Worm (Caenorhabditis elegans) whole organism, L3 larva: Measurements from ENCODE around the gene Y53C12A.11.

Experiments
- R02D3.7 ChIP-seq: fragments of 150-350 bp; optimal IDR thresholded peaks from 2 replicates; lab custom pipeline; 2014; ENCODE audit warnings: missing biosample characterization, missing genetic modification characterization
- ZK546.5 ChIP-seq: sonication (generic microtip); optimal IDR thresholded peaks from 2 replicates; lab custom pipeline; 2017; ENCODE audit warnings: missing biosample characterization, missing genetic modification characterization
- aly-2 ChIP-seq: fragments of 150-350 bp; optimal IDR thresholded peaks from 2 replicates; lab custom pipeline; 2014; ENCODE audit warnings: missing biosample characterization, missing genetic modification characterization
- ama-1 ChIP-seq: fragments of 150-350 bp; optimal IDR thresholded peaks from 2 replicates; lab custom pipeline; 2018
- ceh-16 ChIP-seq: sonication (generic microtip); optimal IDR thresholded peaks from 2 replicates; lab custom pipeline; 2017; ENCODE audit warnings: missing biosample characterization, missing genetic modification characterization
- ceh-28 ChIP-seq: fragments of 150-350 bp; optimal IDR thresholded peaks from 2 replicates; lab custom pipeline; 2014; ENCODE audit warnings: missing biosample characterization, missing genetic modification reagents, missing genetic modification characterization
- ceh-82 ChIP-seq: fragments of 150-350 bp; optimal IDR thresholded peaks from 2 replicates; lab custom pipeline; 2014; ENCODE audit warnings: missing biosample characterization, missing genetic modification characterization
- ceh-9 ChIP-seq: sonication (generic microtip); optimal IDR thresholded peaks from 2 replicates; lab custom pipeline; 2018; ENCODE audit warnings: missing biosample characterization, missing genetic modification characterization
- daf-12 ChIP-seq: fragments of 150-350 bp; optimal IDR thresholded peaks from 2 replicates; lab custom pipeline; 2014; ENCODE audit warnings: missing biosample characterization, missing genetic modification reagents, missing genetic modification characterization
- egl-27 ChIP-seq: sonication (generic microtip); optimal IDR thresholded peaks from 4 replicates; lab custom pipeline; 2017; ENCODE audit warnings: missing biosample characterization, missing genetic modification reagents, missing genetic modification characterization
- egl-5 ChIP-seq: fragments of 150-350 bp; optimal IDR thresholded peaks from 2 replicates; lab custom pipeline; 2017; ENCODE audit warnings: missing biosample characterization, missing genetic modification reagents, missing genetic modification characterization, inconsistent platforms
- elt-1 ChIP-seq: fragments of 150-350 bp; optimal IDR thresholded peaks from 2 replicates; lab custom pipeline; 2014; ENCODE audit warnings: missing biosample characterization, missing genetic modification characterization
- elt-2 ChIP-seq: sonication (generic microtip); optimal IDR thresholded peaks from 2 replicates; lab custom pipeline; 2016; ENCODE audit warnings: missing genetic modification reagents, mild to moderate bottlenecking, missing genetic modification characterization, missing compliant biosample characterization
- elt-3 ChIP-seq, 3 experiments: fragments of 150-350 bp in 1 of 3; sonication (generic microtip) in 2 of 3; optimal IDR thresholded peaks; 2 replicates in 2 of 3; 4 replicates in 1 of 3; lab custom pipeline; 2014 to 2017; ENCODE audit warnings: missing biosample characterization in 3 of 3, missing genetic modification characterization in 3 of 3
- eor-1 ChIP-seq, 2 experiments: fragments of 150-350 bp; optimal IDR thresholded peaks; 2 replicates each; lab custom pipeline; 2014 to 2018; ENCODE audit warnings: missing biosample characterization in 2 of 2, missing genetic modification characterization in 2 of 2
- fkh-10 ChIP-seq: sonication (generic microtip); optimal IDR thresholded peaks from 2 replicates; lab custom pipeline; 2017; ENCODE audit warnings: missing biosample characterization, missing genetic modification reagents, missing genetic modification characterization
- fkh-2 ChIP-seq: fragments of 150-350 bp; optimal IDR thresholded peaks from 2 replicates; lab custom pipeline; 2014; ENCODE audit warnings: missing biosample characterization, missing genetic modification reagents, missing genetic modification characterization
- fos-1 ChIP-seq: fragments of 150-350 bp; optimal IDR thresholded peaks from 2 replicates; lab custom pipeline; 2014; ENCODE audit warnings: missing biosample characterization, missing genetic modification characterization
- hmg-11 ChIP-seq: sonication (generic microtip); optimal IDR thresholded peaks from 2 replicates; lab custom pipeline; 2016; ENCODE audit warnings: missing genetic modification characterization, missing compliant biosample characterization
- jun-1 ChIP-seq: fragments of 150-350 bp; optimal IDR thresholded peaks from 2 replicates; lab custom pipeline; 2014; ENCODE audit warnings: missing biosample characterization, missing genetic modification reagents, missing genetic modification characterization
- lin-15B ChIP-seq: fragments of 150-350 bp; optimal IDR thresholded peaks from 2 replicates; lab custom pipeline; 2014; ENCODE audit warnings: missing biosample characterization, missing genetic modification characterization
- lin-39 ChIP-seq: fragments of 150-350 bp; optimal IDR thresholded peaks from 2 replicates; lab custom pipeline; 2018; ENCODE audit warnings: missing biosample characterization, missing genetic modification reagents, missing genetic modification characterization
- lsy-12 ChIP-seq: sonication (generic microtip); optimal IDR thresholded peaks from 2 replicates; lab custom pipeline; 2016; ENCODE audit warnings: mild to moderate bottlenecking, missing genetic modification characterization, missing compliant biosample characterization
- mdl-1 ChIP-seq: fragments of 150-350 bp; optimal IDR thresholded peaks from 2 replicates; lab custom pipeline; 2014; ENCODE audit warnings: missing biosample characterization, missing genetic modification characterization
- mml-1 ChIP-seq: fragments of 150-350 bp; sonication (generic microtip); optimal IDR thresholded peaks from 3 replicates; lab custom pipeline; 2014; ENCODE audit warnings: missing biosample characterization, missing genetic modification characterization
- nfya-1 ChIP-seq: sonication (generic microtip); optimal IDR thresholded peaks from 2 replicates; lab custom pipeline; 2017; ENCODE audit warnings: missing genetic modification characterization, mild to moderate bottlenecking, missing compliant biosample characterization, antibody characterized with exemption, moderate library complexity; ENCODE audit not compliant: insufficient read depth
- nhr-11 ChIP-seq: fragments of 150-350 bp; optimal IDR thresholded peaks from 2 replicates; lab custom pipeline; 2014; ENCODE audit warnings: missing biosample characterization, missing genetic modification characterization
- nhr-12 ChIP-seq: fragments of 150-350 bp; optimal IDR thresholded peaks from 2 replicates; lab custom pipeline; 2014; ENCODE audit warnings: missing biosample characterization, missing genetic modification characterization
- nhr-23 ChIP-seq: fragments of 150-350 bp; optimal IDR thresholded peaks from 2 replicates; lab custom pipeline; 2014; ENCODE audit warnings: missing biosample characterization, missing genetic modification reagents, missing genetic modification characterization
- nhr-237 ChIP-seq: fragments of 150-350 bp; optimal IDR thresholded peaks from 2 replicates; lab custom pipeline; 2014; ENCODE audit warnings: missing biosample characterization, missing genetic modification characterization
- nhr-25 ChIP-seq: sonication (generic microtip); optimal IDR thresholded peaks from 2 replicates; lab custom pipeline; 2017; ENCODE audit warnings: missing biosample characterization, missing genetic modification characterization
- nhr-28 ChIP-seq: fragments of 150-350 bp; optimal IDR thresholded peaks from 2 replicates; lab custom pipeline; 2014; ENCODE audit warnings: missing biosample characterization, missing genetic modification characterization
- nhr-43 ChIP-seq: sonication (generic microtip); optimal IDR thresholded peaks from 2 replicates; lab custom pipeline; 2016; ENCODE audit warnings: mild to moderate bottlenecking, missing genetic modification characterization, missing compliant biosample characterization; ENCODE audit not compliant: poor library complexity, severe bottlenecking
- nhr-67 ChIP-seq: fragments of 150-350 bp; optimal IDR thresholded peaks from 2 replicates; lab custom pipeline; 2014; ENCODE audit warnings: missing biosample characterization, missing genetic modification characterization
- nhr-76 ChIP-seq: fragments of 150-350 bp; sonication (generic microtip); optimal IDR thresholded peaks from 5 replicates; lab custom pipeline; 2014; ENCODE audit warnings: missing biosample characterization, missing genetic modification characterization
- nhr-77 ChIP-seq: fragments of 150-350 bp; optimal IDR thresholded peaks from 2 replicates; lab custom pipeline; 2014; ENCODE audit warnings: missing biosample characterization, missing genetic modification characterization
- pha-4 ChIP-seq: fragments of 150-350 bp; optimal IDR thresholded peaks from 2 replicates; lab custom pipeline; 2014; ENCODE audit warnings: missing biosample characterization, missing genetic modification reagents, missing genetic modification characterization
- pqm-1 ChIP-seq: fragments of 150-350 bp; optimal IDR thresholded peaks from 2 replicates; lab custom pipeline; 2017; ENCODE audit warnings: missing biosample characterization, missing genetic modification characterization, inconsistent platforms
- sea-2 ChIP-seq: fragments of 150-350 bp; sonication (generic microtip); optimal IDR thresholded peaks from 4 replicates; lab custom pipeline; 2014; ENCODE audit warnings: missing biosample characterization, missing genetic modification reagents, missing genetic modification characterization
- snpc-4 ChIP-seq: fragments of 150-350 bp; optimal IDR thresholded peaks from 2 replicates; lab custom pipeline; 2014; ENCODE audit warnings: missing biosample characterization, missing genetic modification characterization
- tbx-2 ChIP-seq: sonication (generic microtip); optimal IDR thresholded peaks from 2 replicates; lab custom pipeline; 2016; ENCODE audit warnings: mild to moderate bottlenecking, missing genetic modification characterization, missing compliant biosample characterization
- unc-39 ChIP-seq: sonication (generic microtip); optimal IDR thresholded peaks from 4 replicates; lab custom pipeline; 2017; ENCODE audit warnings: missing biosample characterization, missing genetic modification characterization
- unc-62 ChIP-seq: fragments of 150-350 bp; sonication (generic microtip); optimal IDR thresholded peaks from 4 replicates; lab custom pipeline; 2014; ENCODE audit warnings: missing biosample characterization, missing genetic modification reagents, missing genetic modification characterization
- zag-1 ChIP-seq: fragments of 150-350 bp; optimal IDR thresholded peaks from 2 replicates; lab custom pipeline; 2014; ENCODE audit warnings: missing biosample characterization, missing genetic modification characterization
- ztf-4 ChIP-seq: fragments of 150-350 bp; optimal IDR thresholded peaks from 2 replicates; lab custom pipeline; 2014; ENCODE audit warnings: missing biosample characterization, missing genetic modification characterization

Gene Y53C12A.11

DNA sequence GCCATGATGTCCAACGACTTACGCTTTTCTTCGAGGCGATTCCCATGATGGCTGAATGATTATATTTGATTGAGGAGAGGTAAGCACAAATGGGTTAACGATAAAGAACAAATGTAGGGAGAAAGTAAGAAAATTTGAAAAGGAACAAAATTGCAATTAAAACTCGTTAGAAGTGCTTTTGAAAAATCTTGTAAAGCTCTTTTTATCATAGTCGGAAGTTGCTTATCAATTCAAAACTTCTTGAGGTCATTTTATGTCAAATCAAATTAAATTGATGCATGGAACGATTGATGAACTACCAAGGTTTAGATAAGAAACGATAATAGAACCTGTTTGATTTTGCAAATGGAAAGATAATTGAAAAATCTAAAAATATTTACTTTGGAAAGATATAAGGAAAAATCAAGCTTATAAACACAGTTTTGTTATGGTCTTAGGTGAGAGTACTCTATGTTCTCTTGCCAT is 9.6 kb downstream of the Y53C12A.11 start, which contains the start of gene glt-5:
Gene glt-5, minus strand, starts transcription at position 51 of the 465 bp plus-strand sequence.
- no peak for TF ChIP-seq jun-1 (tag; lab: Kevin White, UChicago)
- no peak for TF ChIP-seq ceh-82 (tag; lab: Kevin White, UChicago)
- TF ChIP-seq egl-5 (tag; lab: Kevin White, UChicago), result no peak
- TF ChIP-seq elt-3 (tag; optimal IDR thresholded peaks at IDR 0.05; lab: Kevin White, UChicago), result no peak
- TF ChIP-seq elt-1 (tag; lab: Kevin White, UChicago), result no peak
- no peak for TF ChIP-seq fkh-10 (GFP tag; lab: Kevin White, UChicago)
- no peak for TF ChIP-seq nhr-28 (tag; lab: Kevin White, UChicago)
- no peak for TF ChIP-seq mdl-1
- no peak for TF ChIP-seq nfya-1 (tag; lab: Kevin White, UChicago)
- no peak for TF ChIP-seq nhr-12
- no peak for TF ChIP-seq nhr-77
- TF ChIP-seq fkh-2 (tag; lab: Kevin White, UChicago), result no peak
- TF ChIP-seq ztf-4 (tag; lab: Kevin White, UChicago), result no peak
- TF ChIP-seq lin-15B (tag; lab: Kevin White, UChicago), result no peak
- no peak for TF ChIP-seq nhr-23 (tag; lab: Kevin White, UChicago)
- TF ChIP-seq nhr-43 (tag; lab: Kevin White, UChicago), result no peak
- TF ChIP-seq unc-39 (tag; lab: Kevin White, UChicago), result no peak
- TF ChIP-seq, all 47 proteins: peak for 0

DNA sequence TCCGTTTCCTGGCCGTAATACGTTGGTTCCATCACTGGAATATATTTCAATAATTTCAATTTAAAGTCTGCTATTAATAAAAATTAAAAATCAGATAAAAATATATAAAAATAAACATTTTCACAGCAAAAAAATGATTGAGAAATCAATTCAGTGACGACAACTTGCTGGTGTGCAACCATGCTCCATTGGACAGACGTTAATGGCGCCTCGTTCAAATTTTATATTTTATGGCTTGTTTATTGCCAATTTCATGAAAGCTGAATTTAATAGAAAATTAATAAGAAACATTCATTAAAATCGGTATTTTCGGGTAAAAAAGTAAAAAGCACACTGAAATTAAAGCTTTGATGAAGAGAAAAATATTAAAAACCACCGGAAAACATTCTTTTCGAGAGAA is 12.3 kb downstream of the Y53C12A.11 start, which contains the start of gene Y53C12A.3:
Gene Y53C12A.3, minus strand, starts transcription at position 34 of the 400 bp plus-strand sequence.
- no peak for TF ChIP-seq nhr-12
- TF ChIP-seq zag-1 (tag; lab: Kevin White, UChicago), result no peak
- TF ChIP-seq nhr-237 (tag; lab: Kevin White, UChicago), result no peak
- TF ChIP-seq nhr-43 (tag; lab: Kevin White, UChicago), result no peak
- TF ChIP-seq ceh-82 (tag; lab: Kevin White, UChicago), result no peak
- no peak for TF ChIP-seq mdl-1
- TF ChIP-seq pha-4 (tag; lab: Kevin White, UChicago), result peak; percentile 78
- TF ChIP-seq nhr-76, result no peak
- no peak for TF ChIP-seq mml-1 (tag; lab: Kevin White, UChicago)
- no peak for TF ChIP-seq fkh-2 (tag; lab: Kevin White, UChicago)
- TF ChIP-seq nhr-11 (tag; lab: Kevin White, UChicago), result no peak
- TF ChIP-seq R02D3.7 (tag; lab: Kevin White, UChicago), result no peak
- no peak for TF ChIP-seq ZK546.5 (tag; lab: Kevin White, UChicago)
- no peak for TF ChIP-seq elt-1 (tag; lab: Kevin White, UChicago)
- no peak for TF ChIP-seq ceh-16 (tag; lab: Kevin White, UChicago)
- TF ChIP-seq ama-1 (lab: Kevin White, UChicago), result no peak
- no peak for TF ChIP-seq ceh-28 (tag; lab: Kevin White, UChicago)
- no peak for TF ChIP-seq nhr-28 (tag; lab: Kevin White, UChicago)
- no peak for TF ChIP-seq elt-2 (tag; lab: Kevin White, UChicago)
- TF ChIP-seq unc-39 (tag; lab: Kevin White, UChicago), result no peak
- no peak for TF ChIP-seq tbx-2 (tag; lab: Kevin White, UChicago)
- no peak for TF ChIP-seq daf-12 (tag; lab: Kevin White, UChicago)
- TF ChIP-seq fos-1 (tag; lab: Kevin White, UChicago), result no peak
- no peak for TF ChIP-seq ceh-9 (tag; lab: Kevin White, UChicago)
- TF ChIP-seq egl-5 (tag; lab: Kevin White, UChicago), result peak; percentile 4
- no peak for TF ChIP-seq pqm-1 (tag; lab: Kevin White, UChicago)
- no peak for TF ChIP-seq nhr-77
- TF ChIP-seq unc-62, result no peak
- TF ChIP-seq jun-1 (tag; lab: Kevin White, UChicago), result no peak
- TF ChIP-seq nfya-1 (tag; lab: Kevin White, UChicago), result peak; percentile 52
- TF ChIP-seq eor-1 (tag; optimal IDR thresholded peaks at IDR 0.05; lab: Kevin White, UChicago), result no peak
- TF ChIP-seq lin-39, result peak; percentile 16
- no peak for TF ChIP-seq aly-2 (tag; lab: Kevin White, UChicago)
- no peak for TF ChIP-seq elt-3 (tag; optimal IDR thresholded peaks at IDR 0.05; lab: Kevin White, UChicago)
- TF ChIP-seq lsy-12 (tag; lab: Kevin White, UChicago), result no peak
- no peak for TF ChIP-seq nhr-67 (tag; lab: Kevin White, UChicago)
- TF ChIP-seq nhr-25, result no peak
- no peak for TF ChIP-seq fkh-10 (GFP tag; lab: Kevin White, UChicago)
- no peak for TF ChIP-seq snpc-4 (tag; lab: Kevin White, UChicago)
- TF ChIP-seq egl-27, result no peak
- no peak for TF ChIP-seq sea-2 (GFP tag; lab: Kevin White, UChicago)
- TF ChIP-seq lin-15B (tag; lab: Kevin White, UChicago), result peak; percentile 51
- TF ChIP-seq hmg-11 (tag; lab: Kevin White, UChicago), result peak; percentile 54
- no peak for TF ChIP-seq ztf-4 (tag; lab: Kevin White, UChicago)
- TF ChIP-seq nhr-23 (tag; lab: Kevin White, UChicago), result peak; percentile 8
